Fruit fly (Drosophila melanogaster): ENCODE results near the gene CG12093.
A peak's percentile ranks its signal among the peaks of the same experiment; 100 is the strongest.

CG12093 gene

DNA sequence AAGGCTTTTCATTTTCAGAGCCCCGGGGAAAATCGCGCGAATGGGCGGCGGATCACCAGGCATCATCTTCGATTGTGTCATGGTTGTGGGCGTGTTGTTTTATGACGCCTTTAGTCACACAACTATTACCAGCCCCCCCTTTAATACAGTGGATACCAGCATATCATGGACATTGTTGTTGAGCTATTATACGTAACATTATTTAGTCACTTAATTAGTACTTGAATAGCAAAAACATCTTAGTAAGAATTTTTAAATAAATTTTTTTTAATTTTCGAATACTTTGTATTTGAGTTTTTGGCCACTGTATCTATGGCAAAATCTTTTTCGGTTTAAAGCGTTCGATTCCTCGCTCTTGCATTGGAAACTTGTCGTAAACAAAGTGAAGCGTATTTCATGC lies 10.0 kb downstream of the CG12093 start (continued):
- TF ChIP-seq sob (GFP tag; IDR thresholded peaks at IDR 0.05) (peak; percentile 31; the same call in 1 of the 2 replicates), Asciz (GFP tag; optimal IDR thresholded peaks at IDR 0.05) (no peak), Nf-YB (GFP tag; optimal IDR thresholded peaks at IDR 0.05) (no peak), CG17359 (tag; optimal IDR thresholded peaks at IDR 0.05) (no peak), onecut (GFP tag; IDR thresholded peaks at IDR 0.05) (no peak), crol (GFP tag; IDR thresholded peaks at IDR 0.05) (no peak), CG16815 (GFP tag; optimal IDR thresholded peaks at IDR 0.05) (no peak), kah (GFP tag; optimal IDR thresholded peaks at IDR 0.05) (no peak), ham (GFP tag; IDR thresholded peaks at IDR 0.05) (no peak), lmd (GFP tag; IDR thresholded peaks at IDR 0.05) (peak; percentile 58; the same call in 1 of the 2 replicates), zen (tag; optimal IDR thresholded peaks at IDR 0.05) (no peak), CkIIα-i1 (GFP tag; IDR thresholded peaks at IDR 0.05) (no peak), Hey (tag; optimal IDR thresholded peaks at IDR 0.05) (no peak), CG1024 (GFP tag; IDR thresholded peaks at IDR 0.05) (no peak), sna (GFP tag; IDR thresholded peaks at IDR 0.05; ENCODE audit: partially characterized antibody) (no peak), esg (GFP tag; conservative IDR thresholded peaks at IDR 0.05) (peak; percentile 53), CG14860 (GFP tag; IDR thresholded peaks at IDR 0.05; ENCODE audit: partially characterized antibody) (no peak), CG15073 (GFP tag; optimal IDR thresholded peaks at IDR 0.05) (no peak), so (GFP tag; IDR thresholded peaks at IDR 0.05) (0 out of 3 replicates have a peak, but pooled peaks have one; percentile 14), CG3163 (GFP tag; optimal IDR thresholded peaks at IDR 0.05) (no peak), CG14441 (GFP tag; IDR thresholded peaks at IDR 0.05) (peak; percentile 50), Doc2 (GFP tag; IDR thresholded peaks at IDR 0.05) (no peak), D19B (GFP tag; optimal IDR thresholded peaks at IDR 0.05) (no peak), Sry-δ (GFP tag; optimal IDR thresholded peaks at IDR 0.05) (no peak), CG15514 (GFP tag; optimal IDR thresholded peaks at IDR 0.05) (no peak), CG17568 (GFP tag; optimal IDR thresholded peaks at IDR 0.05) (no peak), CG3065 (GFP tag; optimal IDR thresholded peaks at IDR 0.05) (no peak), fru (optimal IDR thresholded peaks at IDR 0.05) (no peak), dmrt11E (tag; optimal IDR thresholded peaks at IDR 0.05) (no peak), cato (GFP tag; optimal IDR thresholded peaks at IDR 0.05; ENCODE audit: borderline replicate concordance) (no peak), gsb-n (tag; optimal IDR thresholded peaks at IDR 0.05) (no peak), da (GFP tag; optimal IDR thresholded peaks at IDR 0.05) (no peak), zfh2 (GFP tag; optimal IDR thresholded peaks at IDR 0.05) (no peak), pfk (GFP tag; optimal IDR thresholded peaks at IDR 0.05) (no peak), CG12071 (GFP tag; optimal IDR thresholded peaks at IDR 0.05) (no peak), CG16813 (GFP tag; IDR thresholded peaks at IDR 0.05; ENCODE audit: partially characterized antibody) (no peak), unpg (GFP tag; optimal IDR thresholded peaks at IDR 0.05) (peak; percentile 4), crc (GFP tag; optimal IDR thresholded peaks at IDR 0.05) (no peak), Adf1 (GFP tag; IDR thresholded peaks at IDR 0.05) (no peak), CG2875 (GFP tag; optimal IDR thresholded peaks at IDR 0.05) (no peak), slp2 (GFP tag; optimal IDR thresholded peaks at IDR 0.05) (no peak), ken (GFP tag; IDR thresholded peaks at IDR 0.05) (no peak), yki (optimal IDR thresholded peaks at IDR 0.05) (no peak), CG17829 (tag; optimal IDR thresholded peaks at IDR 0.05) (no peak), CG8281 (tag; optimal IDR thresholded peaks at IDR 0.05) (no peak), CG11723 (GFP tag; optimal IDR thresholded peaks at IDR 0.05) (no peak), Myb (GFP tag; optimal IDR thresholded peaks at IDR 0.05) (no peak), CG15479 (GFP tag; optimal IDR thresholded peaks at IDR 0.05) (no peak), CG8290 (GFP tag; optimal IDR thresholded peaks at IDR 0.05) (no peak), CG8290 (tag; optimal IDR thresholded peaks at IDR 0.05) (no peak), disco-r (GFP tag; optimal IDR thresholded peaks at IDR 0.05) (no peak), nau (GFP tag; optimal IDR thresholded peaks at IDR 0.05) (no peak), dysf (GFP tag; IDR thresholded peaks at IDR 0.05) (peak; percentile 61; the same call in 2 of the 3 replicates)
